Fruit fly (Drosophila melanogaster) S2 (cell line): Measurements from ENCODE around the gene Ripalpha.

Experiments used
- CG8478 ChIP-seq: fragments of >200 bp; optimal IDR thresholded peaks from 2 replicates; lab custom pipeline; 2018
- CTCF ChIP-seq, 2 experiments: fragments of >200 bp; optimal IDR thresholded peaks; 2 replicates each; lab custom pipeline; 2018

DNA sequence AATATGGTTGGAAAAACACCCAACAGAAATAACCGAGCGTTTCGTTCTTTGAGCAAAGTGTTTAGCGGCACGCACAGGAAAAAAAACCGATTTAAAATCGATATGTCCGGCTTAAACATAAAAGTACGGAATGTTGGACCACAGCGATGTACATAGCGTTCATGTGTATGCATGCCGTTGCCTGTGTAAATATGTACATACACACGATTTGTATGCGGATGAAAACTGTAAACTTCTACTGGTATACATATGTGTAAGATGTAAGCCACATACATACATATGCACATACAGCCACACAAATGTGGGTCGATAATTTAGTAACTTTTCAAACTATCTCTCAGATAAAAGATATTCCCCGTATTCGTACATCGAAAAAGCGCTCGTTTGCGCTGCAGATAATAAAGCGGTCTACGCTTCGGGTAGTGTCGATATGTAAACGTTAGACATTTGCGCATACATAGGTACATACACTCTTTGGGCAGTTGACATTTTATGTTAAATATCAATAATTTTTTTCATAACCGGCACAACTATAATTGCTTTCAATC lies 49.0 kb upstream of the Ripalpha start:
- TF ChIP-seq CTCF (optimal IDR thresholded peaks at IDR 0.05; lab: Kevin White, UChicago) (no peak), CG8478 (lab: Kevin White, UChicago) (no peak)
